Worm (Caenorhabditis elegans) whole organism, L1 larva: ENCODE measurements around the gene C16C8.16.

Source experiments
- C04F5.9 ChIP-seq: sonication (generic microtip); optimal IDR thresholded peaks from 2 replicates; lab custom pipeline; 2016; ENCODE audit warnings: missing genetic modification characterization, missing compliant biosample characterization
- fkh-10 ChIP-seq: sonication (generic microtip); optimal IDR thresholded peaks from 2 replicates; lab custom pipeline; 2017; ENCODE audit warnings: missing biosample characterization, missing genetic modification reagents, missing genetic modification characterization
- hpl-2 ChIP-seq: fragments of 150-350 bp; optimal IDR thresholded peaks from 2 replicates; lab custom pipeline; 2014; ENCODE audit warnings: missing biosample characterization, missing genetic modification reagents, missing genetic modification characterization
- jun-1 ChIP-seq: fragments of 150-350 bp; optimal IDR thresholded peaks from 2 replicates; lab custom pipeline; 2014; ENCODE audit warnings: missing biosample characterization, missing genetic modification reagents, missing genetic modification characterization
- lin-39 ChIP-seq: fragments of 150-350 bp; optimal IDR thresholded peaks from 2 replicates; lab custom pipeline; 2014; ENCODE audit warnings: missing biosample characterization, missing genetic modification reagents, missing genetic modification characterization
- lir-3 ChIP-seq: sonication (generic microtip); optimal IDR thresholded peaks from 2 replicates; lab custom pipeline; 2016; ENCODE audit warnings: mild to moderate bottlenecking, missing genetic modification characterization, moderate library complexity, missing compliant biosample characterization; ENCODE audit not compliant: poor library complexity
- mdl-1 ChIP-seq, 2 experiments: fragments of 150-350 bp; optimal IDR thresholded peaks; 2 replicates each; lab custom pipeline; 2014 to 2017; ENCODE audit warnings: missing biosample characterization in 2 of 2, missing genetic modification characterization in 2 of 2, inconsistent platforms in 1 of 2
- mep-1 ChIP-seq: fragments of 150-350 bp; optimal IDR thresholded peaks from 2 replicates; lab custom pipeline; 2014; ENCODE audit warnings: missing biosample characterization, missing genetic modification characterization
- nhr-77 ChIP-seq: fragments of 150-350 bp; optimal IDR thresholded peaks from 2 replicates; lab custom pipeline; 2014; ENCODE audit warnings: missing biosample characterization, missing genetic modification characterization
- tlp-1 ChIP-seq: fragments of 150-350 bp; optimal IDR thresholded peaks from 2 replicates; lab custom pipeline; 2014; ENCODE audit warnings: missing biosample characterization, missing genetic modification characterization
- unc-62 ChIP-seq: fragments of 150-350 bp; optimal IDR thresholded peaks from 2 replicates; lab custom pipeline; 2014; ENCODE audit warnings: missing biosample characterization, missing genetic modification reagents, missing genetic modification characterization
- unc-86 ChIP-seq: sonication (generic microtip); optimal IDR thresholded peaks from 2 replicates; lab custom pipeline; 2016; ENCODE audit warnings: missing genetic modification characterization, missing compliant biosample characterization

ce11 chrII:3461586-3461985 lies 16.0 kb downstream of the C16C8.16 start, which contains the start of gene C16C8.8:
- TF ChIP-seq mep-1 (tag; lab: Kevin White, UChicago) (no peak), fkh-10 (GFP tag; lab: Kevin White, UChicago) (no peak), jun-1 (tag; lab: Kevin White, UChicago) (no peak), hpl-2 (no peak), tlp-1 (tag; lab: Kevin White, UChicago) (no peak), mdl-1 (tag; optimal IDR thresholded peaks at IDR 0.05; lab: Kevin White, UChicago) (no peak), lin-39 (tag; lab: Kevin White, UChicago) (no peak), C04F5.9 (tag; lab: Kevin White, UChicago) (no peak), unc-86 (tag; lab: Kevin White, UChicago) (no peak), lir-3 (tag; lab: Kevin White, UChicago) (no peak), unc-62 (no peak), nhr-77 (tag; lab: Kevin White, UChicago) (no peak)
